Worm (Caenorhabditis elegans) whole organism, L3 larva: ENCODE measurements around the gene dnj-8.

Experiments used
- ZK546.5 ChIP-seq: sonication (generic microtip); optimal IDR thresholded peaks from 2 replicates; lab custom pipeline; 2017; ENCODE audit warnings: missing biosample characterization, missing genetic modification characterization
- aly-2 ChIP-seq: fragments of 150-350 bp; optimal IDR thresholded peaks from 2 replicates; lab custom pipeline; 2014; ENCODE audit warnings: missing biosample characterization, missing genetic modification characterization
- ama-1 ChIP-seq: fragments of 150-350 bp; optimal IDR thresholded peaks from 2 replicates; lab custom pipeline; 2018
- ceh-16 ChIP-seq: sonication (generic microtip); optimal IDR thresholded peaks from 2 replicates; lab custom pipeline; 2017; ENCODE audit warnings: missing biosample characterization, missing genetic modification characterization
- ceh-28 ChIP-seq: fragments of 150-350 bp; optimal IDR thresholded peaks from 2 replicates; lab custom pipeline; 2014; ENCODE audit warnings: missing biosample characterization, missing genetic modification reagents, missing genetic modification characterization
- elt-1 ChIP-seq: fragments of 150-350 bp; optimal IDR thresholded peaks from 2 replicates; lab custom pipeline; 2014; ENCODE audit warnings: missing biosample characterization, missing genetic modification characterization
- elt-2 ChIP-seq: sonication (generic microtip); optimal IDR thresholded peaks from 2 replicates; lab custom pipeline; 2016; ENCODE audit warnings: missing genetic modification reagents, mild to moderate bottlenecking, missing genetic modification characterization, missing compliant biosample characterization
- elt-3 ChIP-seq, 3 experiments: fragments of 150-350 bp in 1 of 3; sonication (generic microtip) in 2 of 3; optimal IDR thresholded peaks; 2 replicates in 2 of 3; 4 replicates in 1 of 3; lab custom pipeline; 2014 to 2017; ENCODE audit warnings: missing biosample characterization in 3 of 3, missing genetic modification characterization in 3 of 3
- eor-1 ChIP-seq, 2 experiments: fragments of 150-350 bp; optimal IDR thresholded peaks; 2 replicates each; lab custom pipeline; 2014 to 2018; ENCODE audit warnings: missing biosample characterization in 2 of 2, missing genetic modification characterization in 2 of 2
- fkh-10 ChIP-seq: sonication (generic microtip); optimal IDR thresholded peaks from 2 replicates; lab custom pipeline; 2017; ENCODE audit warnings: missing biosample characterization, missing genetic modification reagents, missing genetic modification characterization
- fkh-2 ChIP-seq: fragments of 150-350 bp; optimal IDR thresholded peaks from 2 replicates; lab custom pipeline; 2014; ENCODE audit warnings: missing biosample characterization, missing genetic modification reagents, missing genetic modification characterization
- fos-1 ChIP-seq: fragments of 150-350 bp; optimal IDR thresholded peaks from 2 replicates; lab custom pipeline; 2014; ENCODE audit warnings: missing biosample characterization, missing genetic modification characterization
- jun-1 ChIP-seq: fragments of 150-350 bp; optimal IDR thresholded peaks from 2 replicates; lab custom pipeline; 2014; ENCODE audit warnings: missing biosample characterization, missing genetic modification reagents, missing genetic modification characterization
- lin-15B ChIP-seq: fragments of 150-350 bp; optimal IDR thresholded peaks from 2 replicates; lab custom pipeline; 2014; ENCODE audit warnings: missing biosample characterization, missing genetic modification characterization
- lin-39 ChIP-seq: fragments of 150-350 bp; optimal IDR thresholded peaks from 2 replicates; lab custom pipeline; 2018; ENCODE audit warnings: missing biosample characterization, missing genetic modification reagents, missing genetic modification characterization
- lsy-12 ChIP-seq: sonication (generic microtip); optimal IDR thresholded peaks from 2 replicates; lab custom pipeline; 2016; ENCODE audit warnings: mild to moderate bottlenecking, missing genetic modification characterization, missing compliant biosample characterization
- nfya-1 ChIP-seq: sonication (generic microtip); optimal IDR thresholded peaks from 2 replicates; lab custom pipeline; 2017; ENCODE audit warnings: missing genetic modification characterization, mild to moderate bottlenecking, missing compliant biosample characterization, antibody characterized with exemption, moderate library complexity; ENCODE audit not compliant: insufficient read depth
- nhr-11 ChIP-seq: fragments of 150-350 bp; optimal IDR thresholded peaks from 2 replicates; lab custom pipeline; 2014; ENCODE audit warnings: missing biosample characterization, missing genetic modification characterization
- nhr-12 ChIP-seq: fragments of 150-350 bp; optimal IDR thresholded peaks from 2 replicates; lab custom pipeline; 2014; ENCODE audit warnings: missing biosample characterization, missing genetic modification characterization
- nhr-23 ChIP-seq: fragments of 150-350 bp; optimal IDR thresholded peaks from 2 replicates; lab custom pipeline; 2014; ENCODE audit warnings: missing biosample characterization, missing genetic modification reagents, missing genetic modification characterization
- nhr-25 ChIP-seq: sonication (generic microtip); optimal IDR thresholded peaks from 2 replicates; lab custom pipeline; 2017; ENCODE audit warnings: missing biosample characterization, missing genetic modification characterization
- nhr-28 ChIP-seq: fragments of 150-350 bp; optimal IDR thresholded peaks from 2 replicates; lab custom pipeline; 2014; ENCODE audit warnings: missing biosample characterization, missing genetic modification characterization
- nhr-43 ChIP-seq: sonication (generic microtip); optimal IDR thresholded peaks from 2 replicates; lab custom pipeline; 2016; ENCODE audit warnings: mild to moderate bottlenecking, missing genetic modification characterization, missing compliant biosample characterization; ENCODE audit not compliant: poor library complexity, severe bottlenecking
- nhr-77 ChIP-seq: fragments of 150-350 bp; optimal IDR thresholded peaks from 2 replicates; lab custom pipeline; 2014; ENCODE audit warnings: missing biosample characterization, missing genetic modification characterization
- pha-4 ChIP-seq: fragments of 150-350 bp; optimal IDR thresholded peaks from 2 replicates; lab custom pipeline; 2014; ENCODE audit warnings: missing biosample characterization, missing genetic modification reagents, missing genetic modification characterization
- pqm-1 ChIP-seq: fragments of 150-350 bp; optimal IDR thresholded peaks from 2 replicates; lab custom pipeline; 2017; ENCODE audit warnings: missing biosample characterization, missing genetic modification characterization, inconsistent platforms
- skn-1 ChIP-seq: fragments of 150-350 bp; optimal IDR thresholded peaks from 2 replicates; lab custom pipeline; 2014; ENCODE audit warnings: missing biosample characterization, missing genetic modification characterization
- unc-39 ChIP-seq: sonication (generic microtip); optimal IDR thresholded peaks from 4 replicates; lab custom pipeline; 2017; ENCODE audit warnings: missing biosample characterization, missing genetic modification characterization
- unc-62 ChIP-seq: fragments of 150-350 bp; sonication (generic microtip); optimal IDR thresholded peaks from 4 replicates; lab custom pipeline; 2014; ENCODE audit warnings: missing biosample characterization, missing genetic modification reagents, missing genetic modification characterization
- zag-1 ChIP-seq: fragments of 150-350 bp; optimal IDR thresholded peaks from 2 replicates; lab custom pipeline; 2014; ENCODE audit warnings: missing biosample characterization, missing genetic modification characterization

The dnj-8 gene

ce11 chrII:6619007-6619406, 21.1 kb upstream of the dnj-8 start:
- TF ChIP-seq zag-1 (tag; lab: Kevin White, UChicago) (no peak), nhr-43 (tag; lab: Kevin White, UChicago) (peak; percentile 19), ceh-28 (tag; lab: Kevin White, UChicago) (peak; percentile 4), nhr-11 (tag; lab: Kevin White, UChicago) (no peak), skn-1 (no peak), fkh-10 (no peak), elt-3 (tag; optimal IDR thresholded peaks at IDR 0.05; lab: Kevin White, UChicago) (peak in 1 of 3 experiments; percentile 27), ama-1 (lab: Kevin White, UChicago) (no peak), ceh-16 (tag; lab: Kevin White, UChicago) (no peak), eor-1 (tag; optimal IDR thresholded peaks at IDR 0.05; lab: Kevin White, UChicago) (no peak), nhr-23 (tag; lab: Kevin White, UChicago) (peak; percentile 46), aly-2 (tag; lab: Kevin White, UChicago) (no peak), nhr-25 (tag; lab: Kevin White, UChicago) (peak; percentile 10), elt-1 (tag; lab: Kevin White, UChicago) (no peak)

- TF ChIP-seq nfya-1 (tag; lab: Kevin White, UChicago) (no peak), jun-1 (tag; lab: Kevin White, UChicago) (no peak), skn-1 (no peak), fos-1 (tag; lab: Kevin White, UChicago) (no peak), aly-2 (tag; lab: Kevin White, UChicago) (no peak)
Measured at ce11 chrII:6616770-6617169, 18.9 kb upstream of the dnj-8 start, which contains the start of gene klf-3. Gene klf-3, plus strand, starts transcription at chrII:6616878.

ce11 chrII:6616135-6616534, 18.3 kb upstream of the dnj-8 start:
- no peak for TF ChIP-seq nhr-12 (tag; lab: Kevin White, UChicago)
- no peak for TF ChIP-seq skn-1
- TF ChIP-seq elt-2 (tag; lab: Kevin White, UChicago), result peak; percentile 88
- peak; percentile 79 for TF ChIP-seq jun-1 (tag; lab: Kevin White, UChicago)
- peak; percentile 65 for TF ChIP-seq pqm-1 (tag; lab: Kevin White, UChicago)
- TF ChIP-seq, all 47 proteins: peak for 3

- TF ChIP-seq pqm-1 (tag; lab: Kevin White, UChicago) (peak; percentile 90), skn-1 (peak; percentile 50), elt-2 (tag; lab: Kevin White, UChicago) (peak; percentile 93), unc-39 (tag; lab: Kevin White, UChicago) (no peak), pha-4 (peak; percentile 36), ZK546.5 (tag; lab: Kevin White, UChicago) (no peak)
- TF ChIP-seq, all 47 proteins: peak for 4
Measured at ce11 chrII:6615232-6616029, 17.6 kb upstream of the dnj-8 start.

- no peak for TF ChIP-seq nhr-77 (tag; lab: Kevin White, UChicago)
- no peak for TF ChIP-seq ceh-28 (tag; lab: Kevin White, UChicago)
- no peak for TF ChIP-seq aly-2 (tag; lab: Kevin White, UChicago)
- TF ChIP-seq elt-2 (tag; lab: Kevin White, UChicago), result peak; percentile 72
- TF ChIP-seq elt-1 (tag; lab: Kevin White, UChicago), result no peak
- TF ChIP-seq lin-39 (tag; lab: Kevin White, UChicago), result no peak
- TF ChIP-seq unc-62, result no peak
- TF ChIP-seq fkh-2 (tag; lab: Kevin White, UChicago), result no peak
- no peak for TF ChIP-seq lin-15B (tag; lab: Kevin White, UChicago)
- TF ChIP-seq lsy-12, result no peak
- TF ChIP-seq fos-1 (tag; lab: Kevin White, UChicago), result no peak
- peak; percentile 23 for TF ChIP-seq pqm-1 (tag; lab: Kevin White, UChicago)
- TF ChIP-seq elt-3 (tag; optimal IDR thresholded peaks at IDR 0.05; lab: Kevin White, UChicago), result no peak
- no peak for TF ChIP-seq nhr-28 (tag; lab: Kevin White, UChicago)
- no peak for TF ChIP-seq nhr-43 (tag; lab: Kevin White, UChicago)
- no peak for TF ChIP-seq ama-1 (lab: Kevin White, UChicago)
- no peak for TF ChIP-seq ceh-16 (tag; lab: Kevin White, UChicago)
Measured at ce11 chrII:6614500-6614899, 16.6 kb upstream of the dnj-8 start.
